Fruit fly (Drosophila melanogaster): ENCODE data around the gene RpL3.

Gene RpL3

dm6 chr3R:11216156-11216630 lies 5.5 kb upstream of the RpL3 start, which contains the start of the genes RpS25 and CG4820 (continued):
- peak; percentile 72 for TF ChIP-seq ind (GFP tag; optimal IDR thresholded peaks at IDR 0.05)
- peak; percentile 92 for TF ChIP-seq Hsf (GFP tag; optimal IDR thresholded peaks at IDR 0.05)
- peak; percentile 81 for TF ChIP-seq Dip3 (GFP tag; optimal IDR thresholded peaks at IDR 0.05)
- TF ChIP-seq CG13123 (GFP tag; optimal IDR thresholded peaks at IDR 0.05) = peak; percentile 82
- TF ChIP-seq CG18619 (GFP tag; optimal IDR thresholded peaks at IDR 0.05) = peak; percentile 95
- TF ChIP-seq tgo (GFP tag; IDR thresholded peaks at IDR 0.05) = peak; percentile 88
- TF ChIP-seq kni (GFP tag; optimal IDR thresholded peaks at IDR 0.05) = peak; percentile 95
- peak; percentile 86; the same call in 2 of the 3 replicates for TF ChIP-seq gce (GFP tag; IDR thresholded peaks at IDR 0.05)
- TF ChIP-seq cato (GFP tag; optimal IDR thresholded peaks at IDR 0.05; ENCODE audit: borderline replicate concordance) = peak; percentile 82
- TF ChIP-seq da (GFP tag; optimal IDR thresholded peaks at IDR 0.05) = peak; percentile 86
- TF ChIP-seq CG31365 (tag; optimal IDR thresholded peaks at IDR 0.05) = peak; percentile 86
- peak; percentile 85 for TF ChIP-seq Neu2 (GFP tag; optimal IDR thresholded peaks at IDR 0.05; ENCODE audit: borderline replicate concordance)
- TF ChIP-seq H15 (GFP tag; IDR thresholded peaks at IDR 0.05) = peak; percentile 81; the same call in 2 of the 3 replicates
- TF ChIP-seq Fer1 (GFP tag; optimal IDR thresholded peaks at IDR 0.05) = peak; percentile 96
- TF ChIP-seq cad (GFP tag; optimal IDR thresholded peaks at IDR 0.05) = no peak
- peak; percentile 95 for TF ChIP-seq nau (GFP tag; optimal IDR thresholded peaks at IDR 0.05)
- TF ChIP-seq CG2875 (GFP tag; optimal IDR thresholded peaks at IDR 0.05) = peak; percentile 92
- peak; percentile 99 for TF ChIP-seq YL-1 (GFP tag; optimal IDR thresholded peaks at IDR 0.05)
- TF ChIP-seq Spps (tag; optimal IDR thresholded peaks at IDR 0.05) = peak; percentile 78
- peak; percentile 75 for TF ChIP-seq Jarid2 (GFP tag; optimal IDR thresholded peaks at IDR 0.05)
- peak; percentile 93 for TF ChIP-seq CG10209 (GFP tag; optimal IDR thresholded peaks at IDR 0.05)
- TF ChIP-seq CG4730 (GFP tag; IDR thresholded peaks at IDR 0.05) = peak; percentile 75
- TF ChIP-seq Ssrp (tag; optimal IDR thresholded peaks at IDR 0.05) = peak; percentile 81
- TF ChIP-seq Adf1 (GFP tag; IDR thresholded peaks at IDR 0.05) = peak; percentile 62
- TF ChIP-seq aop (GFP tag; IDR thresholded peaks at IDR 0.05) = 0 out of 2 replicates have a peak, but pooled peaks have one; percentile 15
- TF ChIP-seq CG18599 (GFP tag; optimal IDR thresholded peaks at IDR 0.05) = peak; percentile 90
- TF ChIP-seq Dip2 (GFP tag; IDR thresholded peaks at IDR 0.05) = no peak
- TF ChIP-seq CkIIα-i1 (GFP tag; IDR thresholded peaks at IDR 0.05) = no peak
- peak; percentile 87 for TF ChIP-seq ATbp (GFP tag; optimal IDR thresholded peaks at IDR 0.05)
- peak; percentile 97 for TF ChIP-seq Hmr (GFP tag; optimal IDR thresholded peaks at IDR 0.05)
- no peak for TF ChIP-seq dan (GFP tag; IDR thresholded peaks at IDR 0.05)
- peak; percentile 93 for TF ChIP-seq p53 (GFP tag; optimal IDR thresholded peaks at IDR 0.05)
- peak; percentile 66 for TF ChIP-seq Ada2b (GFP tag; IDR thresholded peaks at IDR 0.05)
- TF ChIP-seq Oli (tag; optimal IDR thresholded peaks at IDR 0.05) = peak; percentile 82
- TF ChIP-seq corto (GFP tag; optimal IDR thresholded peaks at IDR 0.05) = no peak
- peak; percentile 85 for TF ChIP-seq fd3F (GFP tag; optimal IDR thresholded peaks at IDR 0.05)
- TF ChIP-seq vnd (GFP tag; IDR thresholded peaks at IDR 0.05; ENCODE audit: partially characterized antibody) = peak; percentile 82
- peak; percentile 74 for TF ChIP-seq CG12942 (GFP tag; optimal IDR thresholded peaks at IDR 0.05)
- TF ChIP-seq CG1792 (GFP tag; optimal IDR thresholded peaks at IDR 0.05) = peak; percentile 84
- TF ChIP-seq Sox100B (GFP tag; optimal IDR thresholded peaks at IDR 0.05) = peak; percentile 92
- peak; percentile 92 for TF ChIP-seq Scr (GFP tag; IDR thresholded peaks at IDR 0.05; ENCODE audit: partially characterized antibody)
- peak; percentile 54 for TF ChIP-seq CG10321 (GFP tag; IDR thresholded peaks at IDR 0.05)
- TF ChIP-seq GATAe (GFP tag; conservative IDR thresholded peaks at IDR 0.05) = peak; percentile 70
- TF ChIP-seq peb (GFP tag; IDR thresholded peaks at IDR 0.05) = peak; percentile 54; the same call in 1 of the 2 replicates
- peak; percentile 48; the same call in 1 of the 2 replicates for TF ChIP-seq Xrp1 (GFP tag; IDR thresholded peaks at IDR 0.05)
- peak; percentile 84 for TF ChIP-seq NC2α (GFP tag; optimal IDR thresholded peaks at IDR 0.05)
- peak; percentile 89 for TF ChIP-seq Atf-2 (GFP tag; optimal IDR thresholded peaks at IDR 0.05)
- peak; percentile 55; the same call in 1 of the 2 replicates for TF ChIP-seq ham (GFP tag; IDR thresholded peaks at IDR 0.05)
- no peak for TF ChIP-seq br (optimal IDR thresholded peaks at IDR 0.05)
- peak; percentile 80 for TF ChIP-seq gem (tag; optimal IDR thresholded peaks at IDR 0.05)
